Worm (Caenorhabditis elegans): Measurements from ENCODE around the gene F35C5.12.

DNA sequence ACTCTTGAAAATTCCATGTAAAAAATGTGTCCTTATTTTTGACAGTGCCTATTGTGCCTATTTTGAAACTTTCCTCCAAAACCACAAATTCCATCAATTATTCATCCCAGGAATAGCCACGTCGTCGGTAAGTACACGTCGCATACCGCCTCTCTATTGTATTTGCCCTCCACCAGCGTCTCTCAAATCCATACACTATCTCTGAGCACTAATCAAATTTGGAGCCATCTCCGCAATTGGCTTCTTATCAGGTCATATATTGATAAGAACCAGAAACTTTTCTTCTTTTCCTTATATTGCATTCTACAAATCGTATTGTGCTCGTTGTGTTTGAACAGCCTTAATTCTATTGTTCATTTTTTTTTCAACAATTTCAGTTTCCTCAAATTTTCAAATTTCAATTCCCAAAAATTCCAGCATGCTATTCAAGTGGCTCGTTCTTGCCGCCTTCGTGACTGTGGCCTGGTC lies 17.1 kb upstream of the F35C5.12 start, which contains the start of gene dct-18:
- TF ChIP-seq him-1 (tag; optimal IDR thresholded peaks at IDR 0.05) = no peak
- TF ChIP-seq W03F9.2 (tag; optimal IDR thresholded peaks at IDR 0.05) = no peak

Data from whole organism, L4/young adult.